Worm (Caenorhabditis elegans) whole organism, early embryonic: Measurements from ENCODE around the gene vpat-1.

Experiments
- B0310.2 ChIP-seq: sonication (generic microtip); optimal IDR thresholded peaks from 2 replicates; lab custom pipeline; 2016; ENCODE audit warnings: mild to moderate bottlenecking, missing genetic modification characterization, missing compliant biosample characterization
- F13C5.2 ChIP-seq: sonication (generic microtip); optimal IDR thresholded peaks from 2 replicates; lab custom pipeline; 2017; ENCODE audit warnings: mild to moderate bottlenecking, missing genetic modification characterization, inconsistent platforms, missing compliant biosample characterization
- ama-1 ChIP-seq: fragments of 150-350 bp; optimal IDR thresholded peaks from 2 replicates; lab custom pipeline; 2014
- ceh-13 ChIP-seq: fragments of 200-800 bp; sonication (Bioruptor generic); optimal IDR thresholded peaks from 2 replicates; lab custom pipeline; 2018; ENCODE audit warnings: mild to moderate bottlenecking, missing genetic modification characterization, missing compliant biosample characterization
- flt-1 ChIP-seq: fragments of 200-800 bp; sonication (Bioruptor generic); IDR thresholded peaks from 2 replicates; pipeline ENCODE4 v1.3.6; 2022; ENCODE audit warnings: missing genetic modification characterization, missing compliant biosample characterization
- hmg-4 ChIP-seq: fragments of 200-800 bp; sonication (Bioruptor generic); optimal IDR thresholded peaks from 2 replicates; lab custom pipeline; 2018; ENCODE audit warnings: mild to moderate bottlenecking, missing genetic modification characterization, missing compliant biosample characterization
- hnd-1 ChIP-seq: sonication (generic microtip); optimal IDR thresholded peaks from 2 replicates; lab custom pipeline; 2016; ENCODE audit warnings: missing genetic modification characterization, missing compliant biosample characterization
- pes-1 ChIP-seq: fragments of 200-800 bp; sonication (Bioruptor generic); IDR thresholded peaks from 2 replicates; pipeline ENCODE4 v1.3.6; 2022; ENCODE audit warnings: missing genetic modification reagents, missing genetic modification characterization, missing compliant biosample characterization
- tbx-37 ChIP-seq: fragments of 200-800 bp; sonication (Bioruptor generic); conservative IDR thresholded peaks from 2 replicates; pipeline ENCODE4 v1.3.6; 2022; ENCODE audit warnings: missing genetic modification reagents, missing genetic modification characterization, missing compliant biosample characterization
- tra-4 ChIP-seq: sonication (generic microtip); optimal IDR thresholded peaks from 2 replicates; lab custom pipeline; 2017; ENCODE audit warnings: missing genetic modification characterization, missing compliant biosample characterization

DNA sequence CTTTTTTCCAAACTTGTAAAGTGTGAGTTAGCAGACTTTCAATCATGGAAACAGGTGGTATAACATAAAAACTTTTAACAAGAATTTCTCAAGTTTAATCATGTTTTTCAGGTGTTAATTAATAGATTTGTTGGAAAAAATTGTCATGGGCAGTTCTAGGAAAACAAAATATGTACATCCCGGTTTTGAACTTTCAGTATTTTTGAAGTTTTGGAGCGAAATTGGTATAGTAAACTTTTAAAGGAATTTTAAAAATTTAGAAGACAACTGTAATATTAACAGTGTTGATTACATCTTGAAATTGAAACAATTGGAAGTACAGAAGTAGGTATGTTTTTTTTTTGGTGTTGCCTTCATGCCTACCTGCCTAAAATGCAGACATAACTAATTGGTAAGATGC lies 51.3 kb downstream of the vpat-1 start:
- TF ChIP-seq ceh-13 (GFP tag; lab: Kevin White, UChicago) (no peak), ama-1 (lab: Kevin White, UChicago) (no peak), flt-1 (GFP tag; lab: Robert Waterston, UW) (no peak), hnd-1 (tag; lab: Kevin White, UChicago) (no peak), tbx-37 (GFP tag; lab: Robert Waterston, UW) (no peak), F13C5.2 (tag; lab: Kevin White, UChicago) (no peak), tra-4 (tag; lab: Kevin White, UChicago) (no peak), pes-1 (no peak), hmg-4 (GFP tag; lab: Kevin White, UChicago) (no peak), B0310.2 (tag; lab: Kevin White, UChicago) (no peak)
